Fruit fly (Drosophila melanogaster): ENCODE measurements around the gene Gr61a.

DNA sequence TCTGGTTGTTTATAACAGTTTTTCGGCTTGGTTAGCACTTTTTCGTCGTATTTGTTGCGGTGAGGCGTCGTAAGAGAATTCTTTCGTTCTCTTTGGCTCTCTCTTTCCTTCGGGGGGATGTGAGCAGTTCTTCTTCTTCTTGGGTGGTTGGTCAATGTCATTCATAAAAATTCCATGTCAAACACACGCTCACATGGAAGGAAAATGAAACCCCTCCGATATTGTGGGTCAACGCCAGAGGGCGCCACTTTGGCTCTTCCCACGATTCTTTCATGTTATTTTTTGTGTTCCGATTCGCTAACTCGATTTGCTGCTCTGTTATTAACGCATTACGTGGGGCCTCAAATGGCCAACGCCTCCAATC is 41.6 kb downstream of the Gr61a start:
- no peak for TF ChIP-seq pan (optimal IDR thresholded peaks at IDR 0.05)
- TF ChIP-seq EcR (GFP tag; optimal IDR thresholded peaks at IDR 0.05) = no peak
- no peak for TF ChIP-seq Dll (optimal IDR thresholded peaks at IDR 0.05)
- no peak for TF ChIP-seq psq (optimal IDR thresholded peaks at IDR 0.05)
- no peak for TF ChIP-seq usp (GFP tag; optimal IDR thresholded peaks at IDR 0.05)

All from whole organism.